Worm (Caenorhabditis elegans) whole organism, L3 larva: ENCODE data around the gene rpl-11.1.
"Not testable (repeated sequence)": the region's sequence is repeated elsewhere in the genome, so short reads cannot be mapped to it uniquely, and the experiment has no call there.

Source experiments
- R02D3.7 ChIP-seq: fragments of 150-350 bp; optimal IDR thresholded peaks from 2 replicates; lab custom pipeline; 2014; ENCODE audit warnings: missing biosample characterization, missing genetic modification characterization
- ZK546.5 ChIP-seq: sonication (generic microtip); optimal IDR thresholded peaks from 2 replicates; lab custom pipeline; 2017; ENCODE audit warnings: missing biosample characterization, missing genetic modification characterization
- aly-2 ChIP-seq: fragments of 150-350 bp; optimal IDR thresholded peaks from 2 replicates; lab custom pipeline; 2014; ENCODE audit warnings: missing biosample characterization, missing genetic modification characterization
- ama-1 ChIP-seq: fragments of 150-350 bp; optimal IDR thresholded peaks from 2 replicates; lab custom pipeline; 2018
- ceh-16 ChIP-seq: sonication (generic microtip); optimal IDR thresholded peaks from 2 replicates; lab custom pipeline; 2017; ENCODE audit warnings: missing biosample characterization, missing genetic modification characterization
- ceh-9 ChIP-seq: sonication (generic microtip); optimal IDR thresholded peaks from 2 replicates; lab custom pipeline; 2018; ENCODE audit warnings: missing biosample characterization, missing genetic modification characterization
- daf-12 ChIP-seq: fragments of 150-350 bp; optimal IDR thresholded peaks from 2 replicates; lab custom pipeline; 2014; ENCODE audit warnings: missing biosample characterization, missing genetic modification reagents, missing genetic modification characterization
- egl-27 ChIP-seq: sonication (generic microtip); optimal IDR thresholded peaks from 4 replicates; lab custom pipeline; 2017; ENCODE audit warnings: missing biosample characterization, missing genetic modification reagents, missing genetic modification characterization
- egl-5 ChIP-seq: fragments of 150-350 bp; optimal IDR thresholded peaks from 2 replicates; lab custom pipeline; 2017; ENCODE audit warnings: missing biosample characterization, missing genetic modification reagents, missing genetic modification characterization, inconsistent platforms
- elt-1 ChIP-seq: fragments of 150-350 bp; optimal IDR thresholded peaks from 2 replicates; lab custom pipeline; 2014; ENCODE audit warnings: missing biosample characterization, missing genetic modification characterization
- elt-2 ChIP-seq: sonication (generic microtip); optimal IDR thresholded peaks from 2 replicates; lab custom pipeline; 2016; ENCODE audit warnings: missing genetic modification reagents, mild to moderate bottlenecking, missing genetic modification characterization, missing compliant biosample characterization
- elt-3 ChIP-seq, 3 experiments: fragments of 150-350 bp in 1 of 3; sonication (generic microtip) in 2 of 3; optimal IDR thresholded peaks; 2 replicates in 2 of 3; 4 replicates in 1 of 3; lab custom pipeline; 2014 to 2017; ENCODE audit warnings: missing biosample characterization in 3 of 3, missing genetic modification characterization in 3 of 3
- fkh-10 ChIP-seq: sonication (generic microtip); optimal IDR thresholded peaks from 2 replicates; lab custom pipeline; 2017; ENCODE audit warnings: missing biosample characterization, missing genetic modification reagents, missing genetic modification characterization
- fkh-2 ChIP-seq: fragments of 150-350 bp; optimal IDR thresholded peaks from 2 replicates; lab custom pipeline; 2014; ENCODE audit warnings: missing biosample characterization, missing genetic modification reagents, missing genetic modification characterization
- fos-1 ChIP-seq: fragments of 150-350 bp; optimal IDR thresholded peaks from 2 replicates; lab custom pipeline; 2014; ENCODE audit warnings: missing biosample characterization, missing genetic modification characterization
- hmg-11 ChIP-seq: sonication (generic microtip); optimal IDR thresholded peaks from 2 replicates; lab custom pipeline; 2016; ENCODE audit warnings: missing genetic modification characterization, missing compliant biosample characterization
- jun-1 ChIP-seq: fragments of 150-350 bp; optimal IDR thresholded peaks from 2 replicates; lab custom pipeline; 2014; ENCODE audit warnings: missing biosample characterization, missing genetic modification reagents, missing genetic modification characterization
- lin-15B ChIP-seq: fragments of 150-350 bp; optimal IDR thresholded peaks from 2 replicates; lab custom pipeline; 2014; ENCODE audit warnings: missing biosample characterization, missing genetic modification characterization
- lin-39 ChIP-seq: fragments of 150-350 bp; optimal IDR thresholded peaks from 2 replicates; lab custom pipeline; 2018; ENCODE audit warnings: missing biosample characterization, missing genetic modification reagents, missing genetic modification characterization
- lsy-12 ChIP-seq: sonication (generic microtip); optimal IDR thresholded peaks from 2 replicates; lab custom pipeline; 2016; ENCODE audit warnings: mild to moderate bottlenecking, missing genetic modification characterization, missing compliant biosample characterization
- nfya-1 ChIP-seq: sonication (generic microtip); optimal IDR thresholded peaks from 2 replicates; lab custom pipeline; 2017; ENCODE audit warnings: missing genetic modification characterization, mild to moderate bottlenecking, missing compliant biosample characterization, antibody characterized with exemption, moderate library complexity; ENCODE audit not compliant: insufficient read depth
- nhr-11 ChIP-seq: fragments of 150-350 bp; optimal IDR thresholded peaks from 2 replicates; lab custom pipeline; 2014; ENCODE audit warnings: missing biosample characterization, missing genetic modification characterization
- nhr-12 ChIP-seq: fragments of 150-350 bp; optimal IDR thresholded peaks from 2 replicates; lab custom pipeline; 2014; ENCODE audit warnings: missing biosample characterization, missing genetic modification characterization
- nhr-23 ChIP-seq: fragments of 150-350 bp; optimal IDR thresholded peaks from 2 replicates; lab custom pipeline; 2014; ENCODE audit warnings: missing biosample characterization, missing genetic modification reagents, missing genetic modification characterization
- nhr-237 ChIP-seq: fragments of 150-350 bp; optimal IDR thresholded peaks from 2 replicates; lab custom pipeline; 2014; ENCODE audit warnings: missing biosample characterization, missing genetic modification characterization
- nhr-25 ChIP-seq: sonication (generic microtip); optimal IDR thresholded peaks from 2 replicates; lab custom pipeline; 2017; ENCODE audit warnings: missing biosample characterization, missing genetic modification characterization
- nhr-28 ChIP-seq: fragments of 150-350 bp; optimal IDR thresholded peaks from 2 replicates; lab custom pipeline; 2014; ENCODE audit warnings: missing biosample characterization, missing genetic modification characterization
- nhr-67 ChIP-seq: fragments of 150-350 bp; optimal IDR thresholded peaks from 2 replicates; lab custom pipeline; 2014; ENCODE audit warnings: missing biosample characterization, missing genetic modification characterization
- nhr-76 ChIP-seq: fragments of 150-350 bp; sonication (generic microtip); optimal IDR thresholded peaks from 5 replicates; lab custom pipeline; 2014; ENCODE audit warnings: missing biosample characterization, missing genetic modification characterization
- nhr-77 ChIP-seq: fragments of 150-350 bp; optimal IDR thresholded peaks from 2 replicates; lab custom pipeline; 2014; ENCODE audit warnings: missing biosample characterization, missing genetic modification characterization
- pha-4 ChIP-seq: fragments of 150-350 bp; optimal IDR thresholded peaks from 2 replicates; lab custom pipeline; 2014; ENCODE audit warnings: missing biosample characterization, missing genetic modification reagents, missing genetic modification characterization
- pqm-1 ChIP-seq: fragments of 150-350 bp; optimal IDR thresholded peaks from 2 replicates; lab custom pipeline; 2017; ENCODE audit warnings: missing biosample characterization, missing genetic modification characterization, inconsistent platforms
- sea-2 ChIP-seq: fragments of 150-350 bp; sonication (generic microtip); optimal IDR thresholded peaks from 4 replicates; lab custom pipeline; 2014; ENCODE audit warnings: missing biosample characterization, missing genetic modification reagents, missing genetic modification characterization
- snpc-4 ChIP-seq: fragments of 150-350 bp; optimal IDR thresholded peaks from 2 replicates; lab custom pipeline; 2014; ENCODE audit warnings: missing biosample characterization, missing genetic modification characterization
- ztf-11 ChIP-seq: fragments of 150-350 bp; optimal IDR thresholded peaks from 2 replicates; lab custom pipeline; 2014; ENCODE audit warnings: missing biosample characterization, missing genetic modification characterization
- ztf-4 ChIP-seq: fragments of 150-350 bp; optimal IDR thresholded peaks from 2 replicates; lab custom pipeline; 2014; ENCODE audit warnings: missing biosample characterization, missing genetic modification characterization

Gene rpl-11.1

DNA sequence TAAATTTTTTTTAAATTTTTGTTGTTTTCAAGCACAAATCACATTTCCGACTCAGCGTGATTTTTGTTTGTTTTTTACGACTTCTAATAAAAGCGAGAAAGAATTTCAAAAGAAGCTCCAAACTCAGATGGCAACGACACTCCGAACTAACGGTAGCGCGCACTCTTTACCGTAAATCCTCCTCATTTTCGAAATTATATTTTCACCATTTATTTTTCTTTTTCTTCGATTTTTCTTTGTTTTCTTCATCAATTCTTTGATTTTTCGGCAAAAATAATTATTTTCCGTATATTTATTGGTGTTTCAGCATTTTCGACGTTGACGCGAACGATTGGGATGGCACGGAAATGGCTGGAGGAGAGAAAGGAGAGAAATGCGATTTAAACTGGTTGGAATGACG, 27.1 kb downstream of the rpl-11.1 start, which contains the start of gene T24A6.1:
Gene T24A6.1, plus strand, starts transcription at position 301 of the 400 bp plus-strand sequence.
- TF ChIP-seq nhr-11 (tag; lab: Kevin White, UChicago); ztf-11; fkh-2: not testable (repeated sequence)

- no peak for TF ChIP-seq nhr-23 (tag; lab: Kevin White, UChicago)
Observed at ce11 chrV:3557422-3557821, 28.4 kb downstream of the rpl-11.1 start, which contains the start of gene grl-31. Gene grl-31, minus strand, starts transcription at chrV:3557778.

ce11 chrV:3555986-3556385, 29.9 kb downstream of the rpl-11.1 start, which contains the start of gene grl-30:
Gene grl-30, plus strand, starts transcription at chrV:3556286.
- no peak for TF ChIP-seq nfya-1 (tag; lab: Kevin White, UChicago)
- TF ChIP-seq hmg-11 (tag; lab: Kevin White, UChicago) = no peak
- no peak for TF ChIP-seq nhr-28 (tag; lab: Kevin White, UChicago)
- TF ChIP-seq elt-3 (tag; optimal IDR thresholded peaks at IDR 0.05; lab: Kevin White, UChicago) = no peak
- TF ChIP-seq ceh-16 = no peak
- TF ChIP-seq nhr-77 (tag; lab: Kevin White, UChicago) = no peak
- TF ChIP-seq pqm-1 = no peak
- no peak for TF ChIP-seq nhr-25
- TF ChIP-seq nhr-237 (tag; lab: Kevin White, UChicago) = no peak
- TF ChIP-seq nhr-67 (tag; lab: Kevin White, UChicago) = no peak
- no peak for TF ChIP-seq jun-1 (tag; lab: Kevin White, UChicago)
- no peak for TF ChIP-seq R02D3.7 (tag; lab: Kevin White, UChicago)
- no peak for TF ChIP-seq snpc-4 (tag; lab: Kevin White, UChicago)
- no peak for TF ChIP-seq pha-4
- no peak for TF ChIP-seq lin-15B (tag; lab: Kevin White, UChicago)
- no peak for TF ChIP-seq elt-1 (tag; lab: Kevin White, UChicago)
- no peak for TF ChIP-seq nhr-23 (tag; lab: Kevin White, UChicago)
- TF ChIP-seq fos-1 (tag; lab: Kevin White, UChicago) = no peak
- TF ChIP-seq lsy-12 = no peak
- no peak for TF ChIP-seq fkh-10 (GFP tag; lab: Kevin White, UChicago)

DNA sequence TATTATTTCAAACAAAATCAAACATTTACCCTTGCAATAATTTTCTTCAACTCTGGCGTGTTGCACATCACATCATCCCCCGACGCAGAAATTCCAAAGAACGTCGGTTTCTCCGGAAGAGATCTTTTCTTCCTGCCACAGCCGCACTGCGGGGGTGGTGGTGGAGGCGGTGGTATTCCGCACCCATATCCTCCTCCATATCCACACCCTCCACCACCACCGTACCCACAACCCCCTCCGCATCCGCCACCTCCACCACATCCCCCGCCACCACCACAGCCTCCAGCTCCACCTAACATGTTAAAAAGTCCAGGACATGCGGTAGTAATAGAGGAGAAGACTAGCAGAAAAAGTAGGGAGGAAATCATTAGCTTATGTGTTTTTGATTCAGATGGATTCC, 31.0 kb downstream of the rpl-11.1 start, which contains the start of gene grl-29:
Gene grl-29, minus strand, starts transcription at position 368 of the 400 bp plus-strand sequence.
- TF ChIP-seq ceh-9 (tag; lab: Kevin White, UChicago) = no peak
- TF ChIP-seq hmg-11 (tag; lab: Kevin White, UChicago) = no peak
- no peak for TF ChIP-seq elt-2 (tag; lab: Kevin White, UChicago)
- TF ChIP-seq ZK546.5 = no peak
- TF ChIP-seq egl-27 (tag; lab: Kevin White, UChicago) = no peak
- TF ChIP-seq ztf-4 = no peak
- TF ChIP-seq nhr-12 = no peak
- no peak for TF ChIP-seq ama-1
- TF ChIP-seq egl-5 (tag; lab: Kevin White, UChicago) = no peak
- TF ChIP-seq lin-15B (tag; lab: Kevin White, UChicago) = no peak
- TF ChIP-seq nhr-76 = no peak
- no peak for TF ChIP-seq jun-1 (tag; lab: Kevin White, UChicago)
- no peak for TF ChIP-seq lsy-12
- TF ChIP-seq lin-39 = no peak
- TF ChIP-seq ceh-16 = no peak

DNA sequence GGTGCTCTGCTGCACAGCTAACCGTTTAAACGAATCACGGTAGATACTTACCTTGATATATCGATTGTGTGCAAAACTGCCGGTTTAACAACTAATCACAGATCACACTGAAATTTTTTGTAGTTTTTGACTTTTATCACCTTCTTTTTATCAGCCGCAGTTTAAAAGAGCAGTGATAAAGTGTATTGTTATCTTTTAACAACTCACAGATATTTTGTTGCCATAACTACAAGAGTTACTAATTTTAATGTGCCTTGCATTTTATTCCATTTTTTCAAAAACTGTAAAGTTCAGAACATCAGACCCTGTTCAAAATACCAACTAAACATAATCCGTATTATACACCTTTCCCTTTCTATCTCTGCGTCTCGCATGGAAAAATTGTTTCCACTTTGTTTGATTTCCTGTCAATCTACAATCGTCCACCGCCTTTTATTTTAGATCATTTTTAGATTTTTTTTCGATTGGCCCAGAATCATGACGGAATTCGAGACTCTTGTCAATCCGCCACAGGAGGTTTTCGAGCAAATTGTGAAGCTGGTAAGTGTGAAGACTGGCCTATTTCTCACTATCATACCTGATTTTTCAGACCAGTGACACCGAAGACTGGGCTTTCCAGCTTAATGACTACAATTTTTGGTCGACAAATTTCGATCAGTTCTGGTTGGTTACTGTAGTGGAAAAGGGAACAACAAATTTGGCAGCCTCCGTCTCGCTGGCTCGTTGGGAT, 33.0 kb downstream of the rpl-11.1 start, which contains the start of gene T24A6.20:
Gene T24A6.20, plus strand, starts transcription at position 395 of the 730 bp plus-strand sequence.
- TF ChIP-seq nhr-23 (tag; lab: Kevin White, UChicago) (no peak), elt-2 (tag; lab: Kevin White, UChicago) (peak; percentile 78), daf-12 (no peak), ZK546.5 (no peak), lsy-12 (no peak), nhr-11 (tag; lab: Kevin White, UChicago) (no peak), pqm-1 (peak; percentile 17), aly-2 (tag; lab: Kevin White, UChicago) (no peak), nhr-77 (tag; lab: Kevin White, UChicago) (no peak), ztf-11 (no peak), nhr-76 (no peak), fkh-10 (GFP tag; lab: Kevin White, UChicago) (no peak), sea-2 (GFP tag; lab: Kevin White, UChicago) (no peak), lin-15B (tag; lab: Kevin White, UChicago) (no peak)
